Worm (Caenorhabditis elegans) whole organism, L3 larva: ENCODE results near the gene K04B12.2.

Experiments used
- R02D3.7 ChIP-seq: fragments of 150-350 bp; optimal IDR thresholded peaks from 2 replicates; lab custom pipeline; 2014; ENCODE audit warnings: missing biosample characterization, missing genetic modification characterization
- aly-2 ChIP-seq: fragments of 150-350 bp; optimal IDR thresholded peaks from 2 replicates; lab custom pipeline; 2014; ENCODE audit warnings: missing biosample characterization, missing genetic modification characterization
- ceh-28 ChIP-seq: fragments of 150-350 bp; optimal IDR thresholded peaks from 2 replicates; lab custom pipeline; 2014; ENCODE audit warnings: missing biosample characterization, missing genetic modification reagents, missing genetic modification characterization
- ceh-82 ChIP-seq: fragments of 150-350 bp; optimal IDR thresholded peaks from 2 replicates; lab custom pipeline; 2014; ENCODE audit warnings: missing biosample characterization, missing genetic modification characterization
- daf-12 ChIP-seq: fragments of 150-350 bp; optimal IDR thresholded peaks from 2 replicates; lab custom pipeline; 2014; ENCODE audit warnings: missing biosample characterization, missing genetic modification reagents, missing genetic modification characterization
- egl-27 ChIP-seq: sonication (generic microtip); optimal IDR thresholded peaks from 4 replicates; lab custom pipeline; 2017; ENCODE audit warnings: missing biosample characterization, missing genetic modification reagents, missing genetic modification characterization
- egl-5 ChIP-seq: fragments of 150-350 bp; optimal IDR thresholded peaks from 2 replicates; lab custom pipeline; 2017; ENCODE audit warnings: missing biosample characterization, missing genetic modification reagents, missing genetic modification characterization, inconsistent platforms
- elt-1 ChIP-seq: fragments of 150-350 bp; optimal IDR thresholded peaks from 2 replicates; lab custom pipeline; 2014; ENCODE audit warnings: missing biosample characterization, missing genetic modification characterization
- elt-2 ChIP-seq: sonication (generic microtip); optimal IDR thresholded peaks from 2 replicates; lab custom pipeline; 2016; ENCODE audit warnings: missing genetic modification reagents, mild to moderate bottlenecking, missing genetic modification characterization, missing compliant biosample characterization
- eor-1 ChIP-seq, 2 experiments: fragments of 150-350 bp; optimal IDR thresholded peaks; 2 replicates each; lab custom pipeline; 2014 to 2018; ENCODE audit warnings: missing biosample characterization in 2 of 2, missing genetic modification characterization in 2 of 2
- fkh-10 ChIP-seq: sonication (generic microtip); optimal IDR thresholded peaks from 2 replicates; lab custom pipeline; 2017; ENCODE audit warnings: missing biosample characterization, missing genetic modification reagents, missing genetic modification characterization
- fkh-2 ChIP-seq: fragments of 150-350 bp; optimal IDR thresholded peaks from 2 replicates; lab custom pipeline; 2014; ENCODE audit warnings: missing biosample characterization, missing genetic modification reagents, missing genetic modification characterization
- hmg-11 ChIP-seq: sonication (generic microtip); optimal IDR thresholded peaks from 2 replicates; lab custom pipeline; 2016; ENCODE audit warnings: missing genetic modification characterization, missing compliant biosample characterization
- jun-1 ChIP-seq: fragments of 150-350 bp; optimal IDR thresholded peaks from 2 replicates; lab custom pipeline; 2014; ENCODE audit warnings: missing biosample characterization, missing genetic modification reagents, missing genetic modification characterization
- lin-15B ChIP-seq: fragments of 150-350 bp; optimal IDR thresholded peaks from 2 replicates; lab custom pipeline; 2014; ENCODE audit warnings: missing biosample characterization, missing genetic modification characterization
- lin-39 ChIP-seq: fragments of 150-350 bp; optimal IDR thresholded peaks from 2 replicates; lab custom pipeline; 2018; ENCODE audit warnings: missing biosample characterization, missing genetic modification reagents, missing genetic modification characterization
- lsy-12 ChIP-seq: sonication (generic microtip); optimal IDR thresholded peaks from 2 replicates; lab custom pipeline; 2016; ENCODE audit warnings: mild to moderate bottlenecking, missing genetic modification characterization, missing compliant biosample characterization
- mdl-1 ChIP-seq: fragments of 150-350 bp; optimal IDR thresholded peaks from 2 replicates; lab custom pipeline; 2014; ENCODE audit warnings: missing biosample characterization, missing genetic modification characterization
- nfya-1 ChIP-seq: sonication (generic microtip); optimal IDR thresholded peaks from 2 replicates; lab custom pipeline; 2017; ENCODE audit warnings: missing genetic modification characterization, mild to moderate bottlenecking, missing compliant biosample characterization, antibody characterized with exemption, moderate library complexity; ENCODE audit not compliant: insufficient read depth
- nhr-23 ChIP-seq: fragments of 150-350 bp; optimal IDR thresholded peaks from 2 replicates; lab custom pipeline; 2014; ENCODE audit warnings: missing biosample characterization, missing genetic modification reagents, missing genetic modification characterization
- nhr-25 ChIP-seq: sonication (generic microtip); optimal IDR thresholded peaks from 2 replicates; lab custom pipeline; 2017; ENCODE audit warnings: missing biosample characterization, missing genetic modification characterization
- nhr-28 ChIP-seq: fragments of 150-350 bp; optimal IDR thresholded peaks from 2 replicates; lab custom pipeline; 2014; ENCODE audit warnings: missing biosample characterization, missing genetic modification characterization
- nhr-67 ChIP-seq: fragments of 150-350 bp; optimal IDR thresholded peaks from 2 replicates; lab custom pipeline; 2014; ENCODE audit warnings: missing biosample characterization, missing genetic modification characterization
- nhr-76 ChIP-seq: fragments of 150-350 bp; sonication (generic microtip); optimal IDR thresholded peaks from 5 replicates; lab custom pipeline; 2014; ENCODE audit warnings: missing biosample characterization, missing genetic modification characterization
- pha-4 ChIP-seq: fragments of 150-350 bp; optimal IDR thresholded peaks from 2 replicates; lab custom pipeline; 2014; ENCODE audit warnings: missing biosample characterization, missing genetic modification reagents, missing genetic modification characterization
- sea-2 ChIP-seq: fragments of 150-350 bp; sonication (generic microtip); optimal IDR thresholded peaks from 4 replicates; lab custom pipeline; 2014; ENCODE audit warnings: missing biosample characterization, missing genetic modification reagents, missing genetic modification characterization
- snpc-4 ChIP-seq: fragments of 150-350 bp; optimal IDR thresholded peaks from 2 replicates; lab custom pipeline; 2014; ENCODE audit warnings: missing biosample characterization, missing genetic modification characterization
- tbx-2 ChIP-seq: sonication (generic microtip); optimal IDR thresholded peaks from 2 replicates; lab custom pipeline; 2016; ENCODE audit warnings: mild to moderate bottlenecking, missing genetic modification characterization, missing compliant biosample characterization
- unc-39 ChIP-seq: sonication (generic microtip); optimal IDR thresholded peaks from 4 replicates; lab custom pipeline; 2017; ENCODE audit warnings: missing biosample characterization, missing genetic modification characterization
- unc-62 ChIP-seq: fragments of 150-350 bp; sonication (generic microtip); optimal IDR thresholded peaks from 4 replicates; lab custom pipeline; 2014; ENCODE audit warnings: missing biosample characterization, missing genetic modification reagents, missing genetic modification characterization
- zag-1 ChIP-seq: fragments of 150-350 bp; optimal IDR thresholded peaks from 2 replicates; lab custom pipeline; 2014; ENCODE audit warnings: missing biosample characterization, missing genetic modification characterization
- ztf-11 ChIP-seq: fragments of 150-350 bp; optimal IDR thresholded peaks from 2 replicates; lab custom pipeline; 2014; ENCODE audit warnings: missing biosample characterization, missing genetic modification characterization

K04B12.2 gene

ce11 chrII:14393766-14394165 lies 44.0 kb downstream of the K04B12.2 start:
- no peak for TF ChIP-seq R02D3.7
- no peak for TF ChIP-seq mdl-1 (tag; lab: Kevin White, UChicago)
- no peak for TF ChIP-seq eor-1 (tag; optimal IDR thresholded peaks at IDR 0.05; lab: Kevin White, UChicago)
- TF ChIP-seq nhr-76 (tag; lab: Kevin White, UChicago), result no peak
- TF ChIP-seq sea-2 (GFP tag; lab: Kevin White, UChicago), result no peak
- no peak for TF ChIP-seq lsy-12
- no peak for TF ChIP-seq daf-12 (tag; lab: Kevin White, UChicago)
- no peak for TF ChIP-seq snpc-4
- no peak for TF ChIP-seq lin-15B (tag; lab: Kevin White, UChicago)
- no peak for TF ChIP-seq unc-39 (tag; lab: Kevin White, UChicago)
- TF ChIP-seq jun-1, result no peak

- TF ChIP-seq ceh-28 (peak; percentile 46), R02D3.7 (peak; percentile 63), nhr-23 (tag; lab: Kevin White, UChicago) (peak; percentile 46), pha-4 (tag; lab: Kevin White, UChicago) (peak; percentile 55), lin-39 (tag; lab: Kevin White, UChicago) (peak; percentile 83), egl-5 (peak; percentile 87), nfya-1 (peak; percentile 82), aly-2 (no peak), elt-2 (tag; lab: Kevin White, UChicago) (peak; percentile 12), unc-62 (GFP tag; lab: Kevin White, UChicago) (no peak), lin-15B (tag; lab: Kevin White, UChicago) (peak; percentile 90), zag-1 (tag; lab: Kevin White, UChicago) (no peak), fkh-2 (tag; lab: Kevin White, UChicago) (no peak), tbx-2 (no peak), egl-27 (no peak), hmg-11 (tag; lab: Kevin White, UChicago) (peak; percentile 85), ztf-11 (tag; lab: Kevin White, UChicago) (no peak), nhr-25 (tag; lab: Kevin White, UChicago) (peak; percentile 50), snpc-4 (peak; percentile 37), eor-1 (tag; optimal IDR thresholded peaks at IDR 0.05; lab: Kevin White, UChicago) (no peak)
Measured at ce11 chrII:14390036-14390763, 47.6 kb downstream of the K04B12.2 start, which contains the start of the genes kbp-3 and nurf-1. kbp-3 (minus strand) TSS chrII:14390078. nurf-1 (plus strand) TSS chrII:14390713.

ce11 chrII:14388213-14388612 lies 49.6 kb downstream of the K04B12.2 start, which contains the start of gene F26H11.8:
F26H11.8 (plus strand) TSS chrII:14388513.
- TF ChIP-seq aly-2 (no peak), elt-1 (tag; lab: Kevin White, UChicago) (no peak), nhr-25 (tag; lab: Kevin White, UChicago) (no peak), egl-27 (no peak), fkh-10 (GFP tag; lab: Kevin White, UChicago) (no peak), hmg-11 (tag; lab: Kevin White, UChicago) (no peak), nhr-67 (no peak), nhr-28 (tag; lab: Kevin White, UChicago) (no peak), snpc-4 (no peak), zag-1 (tag; lab: Kevin White, UChicago) (no peak), ceh-82 (tag; lab: Kevin White, UChicago) (no peak)
